Fruit fly (Drosophila melanogaster): ENCODE data around the gene CG7573.

Gene CG7573

DNA sequence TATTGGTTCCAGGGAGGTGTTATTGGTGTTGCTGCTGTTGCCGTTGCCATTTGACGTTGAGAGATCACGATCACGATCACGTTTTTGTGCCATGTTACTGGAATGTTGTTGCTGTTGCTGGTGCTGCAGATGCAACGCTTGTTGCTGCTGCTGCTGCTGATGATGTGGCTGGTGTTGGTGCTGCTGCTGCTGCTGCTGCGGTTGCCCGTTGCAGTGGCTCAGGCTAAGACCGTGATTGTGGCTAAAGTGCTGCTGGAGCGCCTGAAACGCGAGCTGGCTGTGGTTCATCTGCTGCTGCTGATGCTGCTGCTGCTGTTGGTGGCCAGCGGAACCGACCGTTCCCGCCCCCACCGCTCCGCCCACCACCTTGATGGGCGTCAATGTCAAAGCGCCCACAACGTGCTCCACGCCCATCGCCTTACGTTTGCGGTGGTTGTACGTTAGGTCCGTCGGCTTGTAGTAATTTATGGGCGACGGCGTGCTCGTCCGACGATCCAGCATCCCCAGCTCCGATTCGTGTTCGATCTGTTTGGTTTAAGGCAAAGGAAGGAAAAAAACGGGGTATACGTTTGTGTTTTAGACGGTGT is 22.3 kb upstream of the CG7573 start:
- TF ChIP-seq Snoo (tag; optimal IDR thresholded peaks at IDR 0.05) (no peak), rn (GFP tag; IDR thresholded peaks at IDR 0.05) (no peak), EcR (GFP tag; optimal IDR thresholded peaks at IDR 0.05) (no peak), Pif1B (GFP tag; optimal IDR thresholded peaks at IDR 0.05) (no peak), CG13204 (GFP tag; optimal IDR thresholded peaks at IDR 0.05) (peak; percentile 81), CG4496 (GFP tag; IDR thresholded peaks at IDR 0.05) (0 out of 3 replicates have a peak, but pooled peaks have one; percentile 22), Ets98B (GFP tag; IDR thresholded peaks at IDR 0.05) (no peak), Pif1A (GFP tag; optimal IDR thresholded peaks at IDR 0.05) (no peak), CG14655 (GFP tag; optimal IDR thresholded peaks at IDR 0.05) (no peak), CG12605 (GFP tag; IDR thresholded peaks at IDR 0.05) (no peak), CG32121 (GFP tag; IDR thresholded peaks at IDR 0.05) (peak; percentile 35; the same call in 1 of the 2 replicates), CG8159 (tag; optimal IDR thresholded peaks at IDR 0.05) (no peak), CG34367 (tag; optimal IDR thresholded peaks at IDR 0.05) (no peak)

DNA sequence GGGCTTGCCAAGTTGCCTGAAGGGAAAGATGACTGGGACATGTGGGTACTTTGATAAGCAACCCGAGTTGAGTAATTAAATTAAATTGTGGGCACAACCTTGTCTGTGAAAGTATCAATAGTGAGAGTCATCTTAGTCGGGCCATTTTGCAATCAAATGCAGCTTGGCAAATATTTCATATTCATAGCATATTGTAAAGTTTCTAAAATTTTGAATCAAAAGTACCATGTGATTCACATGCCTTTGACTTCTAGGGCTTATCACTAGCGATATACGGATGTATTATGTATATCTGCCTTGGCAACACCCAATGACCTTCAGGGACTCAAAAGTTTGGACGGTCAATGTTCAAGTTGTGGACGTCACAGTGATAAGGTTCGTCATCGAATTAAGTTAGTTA is 21.3 kb upstream of the CG7573 start:
- no peak for TF ChIP-seq Pif1B (GFP tag; optimal IDR thresholded peaks at IDR 0.05)
- TF ChIP-seq CG34367 (tag; optimal IDR thresholded peaks at IDR 0.05), result no peak
- no peak for TF ChIP-seq EcR (GFP tag; optimal IDR thresholded peaks at IDR 0.05)
- TF ChIP-seq CG4496 (GFP tag; IDR thresholded peaks at IDR 0.05), result no peak

DNA sequence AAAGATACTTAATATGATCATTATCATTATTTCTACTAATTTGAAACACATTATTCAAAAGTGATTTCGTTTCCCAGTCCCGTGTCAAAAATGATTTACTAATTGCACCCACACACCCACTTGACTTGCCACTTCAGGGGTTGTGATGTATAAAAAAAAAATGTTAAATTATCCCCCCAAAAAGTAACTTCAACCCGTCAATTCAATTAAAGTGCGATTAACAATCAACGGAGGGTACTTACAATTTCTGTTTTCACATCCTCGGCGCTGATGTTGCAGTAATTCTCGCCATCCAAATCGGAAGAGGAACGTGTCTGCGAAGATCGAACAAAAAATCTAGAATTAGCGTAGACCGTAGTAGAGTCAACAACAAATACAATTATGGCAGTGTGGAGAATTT is 20.8 kb upstream of the CG7573 start:
- TF ChIP-seq CG9948 (tag; optimal IDR thresholded peaks at IDR 0.05) (no peak), gl (tag; optimal IDR thresholded peaks at IDR 0.05) (no peak), CG4496 (GFP tag; IDR thresholded peaks at IDR 0.05) (no peak), CG17806 (tag; optimal IDR thresholded peaks at IDR 0.05) (no peak), EcR (GFP tag; optimal IDR thresholded peaks at IDR 0.05) (no peak), CG15710 (tag; optimal IDR thresholded peaks at IDR 0.05) (no peak), CG34367 (tag; optimal IDR thresholded peaks at IDR 0.05) (no peak), Ets98B (GFP tag; IDR thresholded peaks at IDR 0.05) (no peak), Pif1B (GFP tag; optimal IDR thresholded peaks at IDR 0.05) (no peak), Snoo (tag; optimal IDR thresholded peaks at IDR 0.05) (no peak), CG10348 (GFP tag; IDR thresholded peaks at IDR 0.05) (no peak)

DNA sequence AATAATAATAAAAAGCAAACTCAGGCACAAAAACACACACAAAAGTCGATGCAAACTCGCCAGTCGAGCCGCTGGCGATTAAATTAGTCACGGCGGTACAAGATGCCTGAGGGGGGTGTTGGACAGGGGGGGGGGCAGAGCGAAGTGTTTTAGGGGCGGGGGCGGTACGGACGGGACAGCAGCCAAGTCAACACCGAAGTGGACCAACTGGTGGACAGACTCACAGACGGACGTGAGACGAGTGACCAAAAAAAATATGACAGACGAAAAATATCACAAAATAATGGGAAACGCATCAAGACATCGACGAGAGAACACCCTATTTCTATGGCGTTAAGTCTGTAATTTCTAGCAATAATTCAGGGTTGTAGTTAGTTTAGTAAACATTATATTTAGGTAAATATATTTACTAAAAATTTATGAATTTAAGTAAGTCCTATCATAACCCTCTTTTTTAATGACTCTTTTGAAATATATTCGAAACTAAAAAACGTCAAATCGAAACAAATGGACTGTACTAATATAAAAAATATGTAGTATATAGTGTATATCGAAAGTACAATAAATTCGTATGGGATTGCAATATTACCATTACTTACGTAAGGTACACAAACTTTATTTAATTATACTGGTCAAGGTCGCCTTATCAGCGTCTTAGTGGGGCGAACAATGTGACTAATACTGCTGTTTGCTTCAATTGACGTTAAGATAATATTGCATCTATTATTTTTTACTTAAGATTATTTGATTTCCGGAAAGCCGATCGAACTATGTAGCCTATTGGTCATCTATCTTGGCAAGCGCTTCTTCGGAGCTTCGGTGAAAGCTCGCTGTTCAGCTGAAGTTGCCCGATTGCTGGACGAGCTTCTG is 20.0 kb upstream of the CG7573 start:
- TF ChIP-seq CG32121 (GFP tag; IDR thresholded peaks at IDR 0.05) (peak; percentile 58; the same call in 1 of the 2 replicates), Ets98B (GFP tag; IDR thresholded peaks at IDR 0.05) (no peak), CG13204 (GFP tag; optimal IDR thresholded peaks at IDR 0.05) (peak; percentile 41), CG12605 (GFP tag; IDR thresholded peaks at IDR 0.05) (no peak), CG15710 (tag; optimal IDR thresholded peaks at IDR 0.05) (no peak), CG4496 (GFP tag; IDR thresholded peaks at IDR 0.05) (peak; percentile 55; the same call in 2 of the 3 replicates), EcR (GFP tag; optimal IDR thresholded peaks at IDR 0.05) (no peak), CG9948 (tag; optimal IDR thresholded peaks at IDR 0.05) (no peak), Pif1A (GFP tag; optimal IDR thresholded peaks at IDR 0.05) (no peak), fd96Ca (GFP tag; IDR thresholded peaks at IDR 0.05) (peak; percentile 62; the same call in 1 of the 3 replicates), CG8159 (tag; optimal IDR thresholded peaks at IDR 0.05) (no peak), rn (GFP tag; IDR thresholded peaks at IDR 0.05) (no peak), CG17806 (tag; optimal IDR thresholded peaks at IDR 0.05) (no peak), gl (tag; optimal IDR thresholded peaks at IDR 0.05) (no peak), CG10348 (GFP tag; IDR thresholded peaks at IDR 0.05) (no peak)

DNA sequence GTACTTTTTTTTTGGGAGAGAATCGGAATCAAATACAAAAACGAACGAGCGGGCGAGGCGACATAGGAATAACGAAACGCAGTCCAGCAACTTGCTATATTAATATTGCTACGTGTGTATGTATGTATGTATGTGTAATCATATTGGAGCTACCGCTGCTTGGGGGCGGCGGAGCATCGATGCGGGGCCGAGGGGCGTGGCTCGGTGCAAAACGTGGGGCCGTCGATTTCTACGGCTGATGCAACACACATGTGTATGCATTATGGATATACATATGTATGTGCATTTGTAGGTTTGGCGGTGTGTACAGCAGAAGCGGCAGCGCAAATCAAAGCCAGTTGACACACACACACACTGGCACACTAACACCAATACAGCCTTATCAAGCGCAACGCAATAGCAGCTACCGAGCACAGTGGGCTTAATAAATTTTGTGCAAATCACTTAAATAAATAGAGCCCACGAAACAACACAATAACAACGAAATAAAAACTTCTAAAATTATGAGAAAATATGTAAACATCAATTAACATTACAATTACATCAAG is 19.3 kb upstream of the CG7573 start:
- TF ChIP-seq EcR (GFP tag; optimal IDR thresholded peaks at IDR 0.05) (peak; percentile 19), CG9948 (tag; optimal IDR thresholded peaks at IDR 0.05) (no peak), CG10348 (GFP tag; IDR thresholded peaks at IDR 0.05) (no peak), rn (GFP tag; IDR thresholded peaks at IDR 0.05) (no peak), D1 (tag; optimal IDR thresholded peaks at IDR 0.05) (peak; percentile 10), Pif1A (GFP tag; optimal IDR thresholded peaks at IDR 0.05) (no peak), CG32121 (GFP tag; IDR thresholded peaks at IDR 0.05) (peak; percentile 50), CG4496 (GFP tag; IDR thresholded peaks at IDR 0.05) (peak; percentile 47; the same call in 1 of the 3 replicates), CG12605 (GFP tag; IDR thresholded peaks at IDR 0.05) (no peak), CG15710 (tag; optimal IDR thresholded peaks at IDR 0.05) (no peak), Pif1B (GFP tag; optimal IDR thresholded peaks at IDR 0.05) (no peak), Ets98B (GFP tag; IDR thresholded peaks at IDR 0.05) (peak; percentile 42), CG8159 (tag; optimal IDR thresholded peaks at IDR 0.05) (no peak), CG17806 (tag; optimal IDR thresholded peaks at IDR 0.05) (peak; percentile 20), CG34367 (tag; optimal IDR thresholded peaks at IDR 0.05) (no peak), gl (tag; optimal IDR thresholded peaks at IDR 0.05) (no peak), CG8301 (tag; optimal IDR thresholded peaks at IDR 0.05) (no peak), Snoo (tag; optimal IDR thresholded peaks at IDR 0.05) (no peak), CG13204 (GFP tag; optimal IDR thresholded peaks at IDR 0.05) (peak; percentile 94), fd96Ca (GFP tag; IDR thresholded peaks at IDR 0.05) (peak; percentile 67), CG14655 (GFP tag; optimal IDR thresholded peaks at IDR 0.05) (peak; percentile 1)
